Worm (Caenorhabditis elegans): ENCODE data around the gene T05G5.5.

ce11 chrIII:9702665-9703252 is 48.5 kb downstream of the T05G5.5 start:
- no peak for TF ChIP-seq nhr-237 (tag; optimal IDR thresholded peaks at IDR 0.05)
- TF ChIP-seq nhr-12 (tag; optimal IDR thresholded peaks at IDR 0.05): no peak
- TF ChIP-seq egl-27 (tag; optimal IDR thresholded peaks at IDR 0.05): no peak
- no peak for TF ChIP-seq ztf-4 (tag; optimal IDR thresholded peaks at IDR 0.05)
- TF ChIP-seq unc-62 (GFP tag; optimal IDR thresholded peaks at IDR 0.05): no peak
- TF ChIP-seq blmp-1 (tag; optimal IDR thresholded peaks at IDR 0.05; ENCODE audit: insufficient read depth): no peak
- TF ChIP-seq F13H6.1 (tag; optimal IDR thresholded peaks at IDR 0.05): peak; percentile 36
- TF ChIP-seq snpc-4 (tag; optimal IDR thresholded peaks at IDR 0.05): no peak
- TF ChIP-seq peb-1 (tag; optimal IDR thresholded peaks at IDR 0.05): no peak
- TF ChIP-seq C34F6.9 (tag; optimal IDR thresholded peaks at IDR 0.05): no peak
- TF ChIP-seq zag-1 (tag; optimal IDR thresholded peaks at IDR 0.05): no peak
